Worm (Caenorhabditis elegans) whole organism, L4 larva: ENCODE measurements around the gene Y26G10.1.

Source experiments
- F49E8.2 ChIP-seq: sonication (generic microtip); optimal IDR thresholded peaks from 2 replicates; lab custom pipeline; 2016; ENCODE audit warnings: missing compliant biosample characterization, mild to moderate bottlenecking, missing genetic modification characterization, borderline replicate concordance
- Y105C5A.15 ChIP-seq: fragments of 200-800 bp; sonication (Bioruptor generic); IDR thresholded peaks from 2 replicates; pipeline ENCODE4 v1.3.6; 2022; ENCODE audit warnings: missing genetic modification characterization, missing compliant biosample characterization
- ceh-82 ChIP-seq: sonication (generic microtip); optimal IDR thresholded peaks from 2 replicates; lab custom pipeline; 2017; ENCODE audit warnings: missing biosample characterization, missing genetic modification characterization
- dpl-1 ChIP-seq: fragments of 150-350 bp; optimal IDR thresholded peaks from 2 replicates; lab custom pipeline; 2014; ENCODE audit warnings: missing biosample characterization, missing genetic modification reagents, missing genetic modification characterization
- fos-1 ChIP-seq: fragments of 150-350 bp; optimal IDR thresholded peaks from 2 replicates; lab custom pipeline; 2014; ENCODE audit warnings: missing biosample characterization, missing genetic modification characterization
- skn-1 ChIP-seq: fragments of 150-350 bp; optimal IDR thresholded peaks from 2 replicates; lab custom pipeline; 2014; ENCODE audit warnings: missing biosample characterization, missing genetic modification characterization
- snpc-4 ChIP-seq: fragments of 150-350 bp; optimal IDR thresholded peaks from 2 replicates; lab custom pipeline; 2014; ENCODE audit warnings: missing biosample characterization, missing genetic modification characterization

ce11 chrV:17707022-17707421 lies 11.3 kb upstream of the Y26G10.1 start, which contains the start of gene srh-31:
- no peak for TF ChIP-seq ceh-82
- no peak for TF ChIP-seq F49E8.2 (tag; lab: Kevin White, UChicago)
- no peak for TF ChIP-seq Y105C5A.15 (GFP tag; lab: Robert Waterston, UW)
- no peak for TF ChIP-seq skn-1 (tag; lab: Kevin White, UChicago)
- TF ChIP-seq dpl-1 (GFP tag; lab: Kevin White, UChicago) = no peak
- no peak for TF ChIP-seq snpc-4 (tag; lab: Kevin White, UChicago)
- TF ChIP-seq fos-1 (tag; lab: Kevin White, UChicago) = no peak
